Worm (Caenorhabditis elegans): ENCODE results near the gene F17A2.16.

- TF ChIP-seq W03F9.2 (tag; optimal IDR thresholded peaks at IDR 0.05) (no peak), him-1 (tag; optimal IDR thresholded peaks at IDR 0.05) (no peak)
Observed at ce11 chrX:12275577-12275976, 32.7 kb upstream of the F17A2.16 start, which contains the start of gene C04B4.6.

All from whole organism, L4/young adult.